Fruit fly (Drosophila melanogaster) whole organism, embryonic: ENCODE data around the gene CG33307.

Experiments used
- Bdp1 ChIP-seq: fragments of 200-800 bp; sonication (Bioruptor generic); optimal IDR thresholded peaks from 3 replicates; lab custom pipeline; 2016; ENCODE audit warnings: missing biosample characterization, missing genetic modification characterization
- CG10462 ChIP-seq: fragments of 200-800 bp; sonication (Bioruptor generic); optimal IDR thresholded peaks from 2 replicates; lab custom pipeline; 2016; ENCODE audit warnings: missing biosample characterization, missing genetic modification characterization
- CG11085 ChIP-seq: fragments of 200-800 bp; sonication (Bioruptor generic); IDR thresholded peaks from 2 replicates; pipeline ENCODE4 v1.3.6; 2022; ENCODE audit warnings: missing biosample characterization, missing genetic modification characterization
- CG11398 ChIP-seq: fragments of 200-800 bp; sonication (Bioruptor generic); optimal IDR thresholded peaks from 2 replicates; lab custom pipeline; 2016; ENCODE audit warnings: missing biosample characterization, missing genetic modification characterization
- CG11504 ChIP-seq: fragments of 200-800 bp; sonication (Bioruptor generic); optimal IDR thresholded peaks from 3 replicates; lab custom pipeline; 2019; ENCODE audit warnings: missing biosample characterization, mild to moderate bottlenecking, missing genetic modification characterization, moderate library complexity
- CG14710 ChIP-seq: fragments of 200-800 bp; sonication (Bioruptor generic); optimal IDR thresholded peaks from 3 replicates; lab custom pipeline; 2019; ENCODE audit warnings: missing biosample characterization, mild to moderate bottlenecking, missing genetic modification characterization, moderate library complexity
- CG15514 ChIP-seq: fragments of 200-800 bp; sonication (Bioruptor generic); optimal IDR thresholded peaks from 3 replicates; lab custom pipeline; 2017; ENCODE audit warnings: missing biosample characterization, missing genetic modification characterization, mild to moderate bottlenecking, moderate library complexity, missing genetic modification reagents
- CG1603 ChIP-seq: fragments of 200-800 bp; sonication (Bioruptor generic); optimal IDR thresholded peaks from 2 replicates; lab custom pipeline; 2019; ENCODE audit warnings: missing biosample characterization, mild to moderate bottlenecking, missing genetic modification characterization, moderate library complexity
- CG1647 ChIP-seq: fragments of 200-800 bp; sonication (Bioruptor generic); optimal IDR thresholded peaks from 3 replicates; lab custom pipeline; 2016; ENCODE audit warnings: missing biosample characterization, missing genetic modification characterization
- CG16863 ChIP-seq: fragments of 200-800 bp; sonication (Bioruptor generic); optimal IDR thresholded peaks from 3 replicates; lab custom pipeline; 2016; ENCODE audit warnings: missing biosample characterization, missing genetic modification characterization
- CG18599 ChIP-seq: fragments of 200-800 bp; sonication (Bioruptor generic); optimal IDR thresholded peaks from 3 replicates; lab custom pipeline; 2017; ENCODE audit warnings: missing biosample characterization, missing genetic modification characterization, mild to moderate bottlenecking, moderate library complexity, missing genetic modification reagents
- CG33557 ChIP-seq: fragments of 200-800 bp; sonication (Bioruptor generic); optimal IDR thresholded peaks from 2 replicates; lab custom pipeline; 2019; ENCODE audit warnings: missing biosample characterization, mild to moderate bottlenecking, missing genetic modification characterization, moderate library complexity
- CG4360 ChIP-seq: fragments of 200-800 bp; sonication (Bioruptor generic); IDR thresholded peaks from 2 replicates; pipeline ENCODE4 v1.3.6; 2022; ENCODE audit warnings: missing biosample characterization, missing genetic modification characterization
- CG4617 ChIP-seq: fragments of 200-800 bp; sonication (Bioruptor generic); optimal IDR thresholded peaks from 3 replicates; lab custom pipeline; 2016; ENCODE audit warnings: missing biosample characterization, missing genetic modification characterization, borderline replicate concordance
- CG7357 ChIP-seq: fragments of 200-800 bp; sonication (Bioruptor generic); IDR thresholded peaks from 3 replicates; pipeline ENCODE4 v1.3.6; 2022; ENCODE audit warnings: missing biosample characterization, missing genetic modification characterization
- CG7745 ChIP-seq: fragments of 200-800 bp; sonication (Bioruptor generic); optimal IDR thresholded peaks from 2 replicates; lab custom pipeline; 2018; ENCODE audit warnings: missing biosample characterization, mild to moderate bottlenecking, missing genetic modification characterization, moderate library complexity
- CG7839 ChIP-seq: fragments of 200-800 bp; sonication (Bioruptor generic); optimal IDR thresholded peaks from 3 replicates; lab custom pipeline; 2018; ENCODE audit warnings: missing biosample characterization, mild to moderate bottlenecking, missing genetic modification characterization, moderate library complexity
- CrebB ChIP-seq: fragments of 200-800 bp; sonication (Bioruptor generic); optimal IDR thresholded peaks from 3 replicates; lab custom pipeline; 2018; ENCODE audit warnings: missing biosample characterization, mild to moderate bottlenecking, missing genetic modification characterization
- Dip2 ChIP-seq: fragments of 200-800 bp; sonication (Bioruptor generic); IDR thresholded peaks from 2 replicates; pipeline ENCODE4 v1.3.6; 2022; ENCODE audit warnings: missing biosample characterization, missing genetic modification characterization
- Gug ChIP-seq: fragments of 200-800 bp; sonication (Bioruptor generic); IDR thresholded peaks from 4 replicates; pipeline ENCODE4 v1.3.6; 2022; ENCODE audit warnings: missing biosample characterization, missing genetic modification characterization
- HHEX ChIP-seq: fragments of 200-800 bp; sonication (Bioruptor generic); optimal IDR thresholded peaks from 3 replicates; lab custom pipeline; 2017; ENCODE audit warnings: missing biosample characterization, mild to moderate bottlenecking, missing genetic modification characterization, missing genetic modification reagents
- Hand ChIP-seq: fragments of 200-800 bp; sonication (Bioruptor generic); optimal IDR thresholded peaks from 2 replicates; lab custom pipeline; 2017; ENCODE audit warnings: mild to moderate bottlenecking, missing biosample characterization, missing genetic modification reagents, missing genetic modification characterization
- HmgZ ChIP-seq: fragments of 200-800 bp; sonication (Bioruptor generic); optimal IDR thresholded peaks from 2 replicates; lab custom pipeline; 2018; ENCODE audit warnings: missing biosample characterization, mild to moderate bottlenecking, missing genetic modification characterization
- Hsf ChIP-seq: fragments of 200-800 bp; sonication (Bioruptor generic); optimal IDR thresholded peaks from 3 replicates; lab custom pipeline; 2016; ENCODE audit warnings: missing biosample characterization, missing genetic modification characterization
- Jarid2 ChIP-seq: fragments of 200-800 bp; sonication (Bioruptor generic); optimal IDR thresholded peaks from 3 replicates; lab custom pipeline; 2017; ENCODE audit warnings: mild to moderate bottlenecking, missing biosample characterization, missing genetic modification reagents, missing genetic modification characterization
- Kr ChIP-seq: fragments of 200-800 bp; sonication (Bioruptor generic); optimal IDR thresholded peaks from 2 replicates; lab custom pipeline; 2017; ENCODE audit warnings: missing biosample characterization, mild to moderate bottlenecking, missing genetic modification characterization
- Lhr ChIP-seq: fragments of 200-800 bp; sonication (Bioruptor generic); optimal IDR thresholded peaks from 3 replicates; lab custom pipeline; 2017; ENCODE audit warnings: mild to moderate bottlenecking, missing biosample characterization, missing genetic modification reagents, missing genetic modification characterization
- Oli ChIP-seq: fragments of 200-800 bp; sonication (Bioruptor generic); optimal IDR thresholded peaks from 2 replicates; lab custom pipeline; 2018; ENCODE audit warnings: missing biosample characterization, mild to moderate bottlenecking, missing genetic modification characterization, moderate library complexity
- Pdp1 ChIP-seq, 2 experiments: fragments of 200-800 bp; sonication (Bioruptor generic); optimal IDR thresholded peaks; 3 replicates each; lab custom pipeline; 2016; ENCODE audit warnings: missing biosample characterization in 2 of 2, missing genetic modification characterization in 2 of 2, mild to moderate bottlenecking in 1 of 2, moderate library complexity in 1 of 2
- Sin3A ChIP-seq: fragments of >200 bp; optimal IDR thresholded peaks from 2 replicates; lab custom pipeline; 2018
- Sox102F ChIP-seq: fragments of 200-800 bp; sonication (Bioruptor generic); optimal IDR thresholded peaks from 2 replicates; lab custom pipeline; 2018; ENCODE audit warnings: missing biosample characterization, mild to moderate bottlenecking, missing genetic modification characterization, moderate library complexity
- Xrp1 ChIP-seq: fragments of 200-800 bp; sonication (Bioruptor generic); IDR thresholded peaks from 2 replicates; pipeline ENCODE4 v1.3.6; 2022; ENCODE audit warnings: missing biosample characterization, missing genetic modification characterization
- ab ChIP-seq: fragments of 200-800 bp; sonication (Bioruptor generic); optimal IDR thresholded peaks from 2 replicates; lab custom pipeline; 2016; ENCODE audit warnings: missing biosample characterization, missing genetic modification characterization
- btn ChIP-seq: fragments of 200-800 bp; sonication (Bioruptor generic); optimal IDR thresholded peaks from 2 replicates; lab custom pipeline; 2016; ENCODE audit warnings: missing biosample characterization, missing genetic modification characterization
- crc ChIP-seq: fragments of 200-800 bp; sonication (Bioruptor generic); optimal IDR thresholded peaks from 2 replicates; lab custom pipeline; 2016; ENCODE audit warnings: missing biosample characterization, missing genetic modification characterization
- dm ChIP-seq: fragments of 200-800 bp; sonication (Bioruptor generic); optimal IDR thresholded peaks from 3 replicates; lab custom pipeline; 2016; ENCODE audit warnings: missing biosample characterization, missing genetic modification characterization
- dysf ChIP-seq: fragments of 200-800 bp; sonication (Bioruptor generic); IDR thresholded peaks from 3 replicates; pipeline ENCODE4 v1.3.6; 2022; ENCODE audit warnings: missing biosample characterization, missing genetic modification characterization
- ewg ChIP-seq: fragments of 200-800 bp; sonication (Bioruptor generic); optimal IDR thresholded peaks from 3 replicates; lab custom pipeline; 2017; ENCODE audit warnings: mild to moderate bottlenecking, missing biosample characterization, missing genetic modification reagents, missing genetic modification characterization
- fd102C ChIP-seq: fragments of 200-800 bp; sonication (Bioruptor generic); optimal IDR thresholded peaks from 2 replicates; lab custom pipeline; 2018; ENCODE audit warnings: missing biosample characterization, mild to moderate bottlenecking, missing genetic modification characterization, moderate library complexity
- ham ChIP-seq: fragments of 200-800 bp; sonication (Bioruptor generic); IDR thresholded peaks from 2 replicates; pipeline ENCODE4 v1.3.6; 2022; ENCODE audit warnings: missing biosample characterization, missing genetic modification characterization
- kay ChIP-seq: fragments of 200-800 bp; sonication (Bioruptor generic); optimal IDR thresholded peaks from 2 replicates; lab custom pipeline; 2016; ENCODE audit warnings: missing biosample characterization, missing genetic modification characterization
- lab ChIP-seq: fragments of 200-800 bp; sonication (Bioruptor generic); optimal IDR thresholded peaks from 3 replicates; lab custom pipeline; 2017; ENCODE audit warnings: missing biosample characterization, missing genetic modification characterization, mild to moderate bottlenecking, moderate library complexity, missing genetic modification reagents
- lilli ChIP-seq: fragments of 200-800 bp; sonication (Bioruptor generic); optimal IDR thresholded peaks from 3 replicates; lab custom pipeline; 2016; ENCODE audit warnings: missing biosample characterization, missing genetic modification characterization
- mam ChIP-seq: fragments of 200-800 bp; sonication (Bioruptor generic); optimal IDR thresholded peaks from 3 replicates; lab custom pipeline; 2016; ENCODE audit warnings: missing biosample characterization, missing genetic modification characterization
- odd ChIP-seq: fragments of 200-800 bp; sonication (Bioruptor generic); optimal IDR thresholded peaks from 2 replicates; lab custom pipeline; 2017; ENCODE audit warnings: missing biosample characterization, mild to moderate bottlenecking, missing genetic modification characterization
- otp ChIP-seq: fragments of 200-800 bp; sonication (Bioruptor generic); IDR thresholded peaks from 3 replicates; pipeline ENCODE4, ENCODE4 v1.3.6; 2022; ENCODE audit warnings: missing biosample characterization, missing genetic modification characterization
- sim ChIP-seq: fragments of 200-800 bp; sonication (Bioruptor generic); IDR thresholded peaks from 2 replicates; pipeline ENCODE4 v1.3.6; 2022; ENCODE audit warnings: missing biosample characterization, missing genetic modification characterization
- slou ChIP-seq: fragments of 200-800 bp; sonication (Bioruptor generic); optimal IDR thresholded peaks from 3 replicates; lab custom pipeline; 2016; ENCODE audit warnings: missing biosample characterization, missing genetic modification characterization
- so ChIP-seq: fragments of 200-800 bp; sonication (Bioruptor generic); IDR thresholded peaks from 3 replicates; pipeline ENCODE4 v1.3.6; 2022; ENCODE audit warnings: missing biosample characterization, missing genetic modification characterization
- tx ChIP-seq: fragments of 200-800 bp; sonication (Bioruptor generic); optimal IDR thresholded peaks from 2 replicates; lab custom pipeline; 2016; ENCODE audit warnings: missing biosample characterization, missing genetic modification characterization

CG33307 gene

DNA sequence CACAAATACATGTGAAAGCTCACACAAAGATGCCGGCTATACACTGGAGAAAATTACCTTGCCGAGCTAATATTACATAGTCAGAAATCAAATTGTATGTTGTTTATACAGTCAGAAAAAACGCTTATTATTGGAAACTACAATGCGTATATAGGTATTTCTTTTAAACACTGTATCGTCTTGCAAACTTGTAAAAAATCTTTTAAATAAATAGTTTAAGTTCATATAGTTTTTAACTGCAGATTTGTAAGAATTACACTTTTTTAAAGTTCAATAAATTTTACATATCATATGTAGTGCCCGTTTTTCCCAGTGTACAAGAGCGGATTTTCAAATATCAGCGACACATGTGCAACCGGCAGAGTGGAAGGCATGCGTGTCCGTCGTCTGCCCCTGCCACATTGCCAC is 1.6 kb downstream of the CG33307 start (continued):
- TF ChIP-seq CG11085 (GFP tag; lab: Robert Waterston, UW) (peak; percentile 48; the same call in 1 of the 2 replicates), CG1647 (GFP tag; lab: Kevin White, UChicago) (peak; percentile 85), kay (GFP tag; lab: Kevin White, UChicago) (peak; percentile 34), fd102C (no peak), CG7745 (tag; lab: Kevin White, UChicago) (no peak), HmgZ (tag; lab: Kevin White, UChicago) (peak; percentile 14), crc (peak; percentile 68), Jarid2 (GFP tag; lab: Kevin White, UChicago) (peak; percentile 1), sim (no peak), Kr (GFP tag; lab: Kevin White, UChicago) (no peak), so (peak; percentile 90), Hand (GFP tag; lab: Kevin White, UChicago) (peak; percentile 45), CG15514 (peak; percentile 40), Xrp1 (GFP tag; lab: Robert Waterston, UW) (peak; percentile 83), HHEX (GFP tag; lab: Kevin White, UChicago) (peak; percentile 61), Bdp1 (GFP tag; lab: Kevin White, UChicago) (peak; percentile 49), CG7357 (peak; percentile 60; the same call in 1 of the 3 replicates), ab (GFP tag; lab: Kevin White, UChicago) (peak; percentile 39), dysf (GFP tag; lab: Robert Waterston, UW) (peak; percentile 84), otp (peak; percentile 67; the same call in 2 of the 3 replicates), mam (GFP tag; lab: Kevin White, UChicago) (peak; percentile 79), dm (peak; percentile 39), odd (GFP tag; lab: Kevin White, UChicago) (peak; percentile 84), Oli (tag; lab: Kevin White, UChicago) (peak; percentile 88), Dip2 (0 out of 2 replicates have a peak, but pooled peaks have one; percentile 24), CG11398 (GFP tag; lab: Kevin White, UChicago) (peak; percentile 59), Sin3A (lab: Kevin White, UChicago) (no peak), Gug (GFP tag; lab: Robert Waterston, UW) (0 out of 4 replicates have a peak, but pooled peaks have one; percentile 26), Sox102F (GFP tag; lab: Kevin White, UChicago) (peak; percentile 90), ham (GFP tag; lab: Robert Waterston, UW) (no peak), Hsf (GFP tag; lab: Kevin White, UChicago) (peak; percentile 92), CG4617 (GFP tag; lab: Kevin White, UChicago) (peak; percentile 27), CG7839 (tag; lab: Kevin White, UChicago) (peak; percentile 93), tx (GFP tag; lab: Kevin White, UChicago) (no peak), CG11504 (peak; percentile 95), CG18599 (GFP tag; lab: Kevin White, UChicago) (peak; percentile 81), CrebB (no peak), CG14710 (tag; lab: Kevin White, UChicago) (peak; percentile 78), CG4360 (GFP tag; lab: Robert Waterston, UW) (no peak), Lhr (GFP tag; lab: Kevin White, UChicago) (peak; percentile 63), CG16863 (GFP tag; lab: Kevin White, UChicago) (peak; percentile 81), slou (GFP tag; lab: Kevin White, UChicago) (peak; percentile 64), Pdp1 (GFP tag; optimal IDR thresholded peaks at IDR 0.05; lab: Kevin White, UChicago) (peak; percentile 73 to 76), CG33557 (GFP tag; lab: Kevin White, UChicago) (peak; percentile 5), CG1603 (peak; percentile 11), btn (GFP tag; lab: Kevin White, UChicago) (peak; percentile 67), lab (GFP tag; lab: Kevin White, UChicago) (peak; percentile 73), ewg (peak; percentile 80), CG10462 (GFP tag; lab: Kevin White, UChicago) (peak; percentile 62), lilli (peak; percentile 78)
